Worm (Caenorhabditis elegans) whole organism, L3 larva: ENCODE data around the gene ZK287.7.

ENCODE experiments used
- ceh-82 ChIP-seq: fragments of 150-350 bp; optimal IDR thresholded peaks from 2 replicates; lab custom pipeline; 2014; ENCODE audit warnings: missing biosample characterization, missing genetic modification characterization
- fkh-10 ChIP-seq: sonication (generic microtip); optimal IDR thresholded peaks from 2 replicates; lab custom pipeline; 2017; ENCODE audit warnings: missing biosample characterization, missing genetic modification reagents, missing genetic modification characterization
- jun-1 ChIP-seq: fragments of 150-350 bp; optimal IDR thresholded peaks from 2 replicates; lab custom pipeline; 2014; ENCODE audit warnings: missing biosample characterization, missing genetic modification reagents, missing genetic modification characterization
- lsy-12 ChIP-seq: sonication (generic microtip); optimal IDR thresholded peaks from 2 replicates; lab custom pipeline; 2016; ENCODE audit warnings: mild to moderate bottlenecking, missing genetic modification characterization, missing compliant biosample characterization
- skn-1 ChIP-seq: fragments of 150-350 bp; optimal IDR thresholded peaks from 2 replicates; lab custom pipeline; 2014; ENCODE audit warnings: missing biosample characterization, missing genetic modification characterization
- tbx-2 ChIP-seq: sonication (generic microtip); optimal IDR thresholded peaks from 2 replicates; lab custom pipeline; 2016; ENCODE audit warnings: mild to moderate bottlenecking, missing genetic modification characterization, missing compliant biosample characterization

ce11 chrV:9712418-9713173 is 19.7 kb downstream of the ZK287.7 start:
- peak; percentile 39 for TF ChIP-seq jun-1
- TF ChIP-seq ceh-82: no peak
- no peak for TF ChIP-seq fkh-10
- no peak for TF ChIP-seq tbx-2 (tag; lab: Kevin White, UChicago)
- no peak for TF ChIP-seq lsy-12 (tag; lab: Kevin White, UChicago)
- no peak for TF ChIP-seq skn-1 (tag; lab: Kevin White, UChicago)
